Fruit fly (Drosophila melanogaster) whole organism, embryonic: ENCODE data around the gene Targ2.

Experiments used
- ATbp ChIP-seq: fragments of 200-800 bp; sonication (Bioruptor generic); optimal IDR thresholded peaks from 2 replicates; lab custom pipeline; 2017; ENCODE audit warnings: missing biosample characterization, mild to moderate bottlenecking, missing genetic modification characterization, missing genetic modification reagents
- CG10267 ChIP-seq: fragments of 200-800 bp; sonication (Bioruptor generic); optimal IDR thresholded peaks from 2 replicates; lab custom pipeline; 2018; ENCODE audit warnings: missing biosample characterization, mild to moderate bottlenecking, missing genetic modification characterization, moderate library complexity
- CG11093 ChIP-seq: fragments of 200-800 bp; sonication (Bioruptor generic); IDR thresholded peaks from 3 replicates; pipeline ENCODE4 v1.3.6; 2022; ENCODE audit warnings: missing biosample characterization, missing genetic modification characterization
- CG12299 ChIP-seq: fragments of 200-800 bp; sonication (Bioruptor generic); optimal IDR thresholded peaks from 2 replicates; lab custom pipeline; 2018; ENCODE audit warnings: missing biosample characterization, mild to moderate bottlenecking, missing genetic modification characterization
- CG1233 ChIP-seq: fragments of 200-800 bp; sonication (Bioruptor generic); optimal IDR thresholded peaks from 4 replicates; lab custom pipeline; 2018; ENCODE audit warnings: missing biosample characterization, mild to moderate bottlenecking, missing genetic modification characterization
- CG13123 ChIP-seq: fragments of 200-800 bp; sonication (Bioruptor generic); optimal IDR thresholded peaks from 2 replicates; lab custom pipeline; 2016; ENCODE audit warnings: missing biosample characterization, missing genetic modification characterization
- CG14441 ChIP-seq: fragments of 200-800 bp; sonication (Bioruptor generic); IDR thresholded peaks from 2 replicates; pipeline ENCODE4 v1.3.6; 2022; ENCODE audit warnings: missing biosample characterization, missing genetic modification characterization
- CG14710 ChIP-seq: fragments of 200-800 bp; sonication (Bioruptor generic); optimal IDR thresholded peaks from 3 replicates; lab custom pipeline; 2019; ENCODE audit warnings: missing biosample characterization, mild to moderate bottlenecking, missing genetic modification characterization, moderate library complexity
- CG15269 ChIP-seq: fragments of 200-800 bp; sonication (Bioruptor generic); optimal IDR thresholded peaks from 2 replicates; lab custom pipeline; 2018; ENCODE audit warnings: missing biosample characterization, mild to moderate bottlenecking, missing genetic modification characterization, moderate library complexity
- CG1603 ChIP-seq: fragments of 200-800 bp; sonication (Bioruptor generic); optimal IDR thresholded peaks from 2 replicates; lab custom pipeline; 2019; ENCODE audit warnings: missing biosample characterization, mild to moderate bottlenecking, missing genetic modification characterization, moderate library complexity
- CG16779 ChIP-seq: fragments of 200-800 bp; sonication (Bioruptor generic); IDR thresholded peaks from 2 replicates; pipeline ENCODE4 v1.3.6; 2022; ENCODE audit warnings: missing biosample characterization, missing genetic modification characterization
- CG16813 ChIP-seq: fragments of 200-800 bp; sonication (Bioruptor generic); IDR thresholded peaks from 3 replicates; pipeline ENCODE4 v1.3.6; 2022; ENCODE audit warnings: missing biosample characterization, missing genetic modification characterization; ENCODE audit not compliant: partially characterized antibody
- CG17612 ChIP-seq: fragments of 200-800 bp; sonication (Bioruptor generic); IDR thresholded peaks from 2 replicates; pipeline ENCODE4 v1.3.6; 2022; ENCODE audit warnings: missing biosample characterization, missing genetic modification characterization
- CG17912 ChIP-seq: fragments of 200-800 bp; sonication (Bioruptor generic); optimal IDR thresholded peaks from 2 replicates; lab custom pipeline; 2018; ENCODE audit warnings: missing biosample characterization, mild to moderate bottlenecking, missing genetic modification characterization
- CG18619 ChIP-seq: fragments of 200-800 bp; sonication (Bioruptor generic); optimal IDR thresholded peaks from 3 replicates; lab custom pipeline; 2017; ENCODE audit warnings: missing biosample characterization, mild to moderate bottlenecking, missing genetic modification characterization
- CG2116 ChIP-seq: fragments of 200-800 bp; sonication (Bioruptor generic); optimal IDR thresholded peaks from 3 replicates; lab custom pipeline; 2018; ENCODE audit warnings: missing biosample characterization, mild to moderate bottlenecking, missing genetic modification characterization
- CG2129 ChIP-seq: fragments of 200-800 bp; sonication (Bioruptor generic); IDR thresholded peaks from 2 replicates; pipeline ENCODE4 v1.3.6; 2022; ENCODE audit warnings: missing biosample characterization, missing genetic modification characterization; ENCODE audit not compliant: partially characterized antibody
- CG30020 ChIP-seq: fragments of 200-800 bp; optimal IDR thresholded peaks from 2 replicates; lab custom pipeline; 2019; ENCODE audit warnings: missing biosample characterization, mild to moderate bottlenecking, missing genetic modification characterization, moderate library complexity
- CG33557 ChIP-seq: fragments of 200-800 bp; sonication (Bioruptor generic); optimal IDR thresholded peaks from 2 replicates; lab custom pipeline; 2019; ENCODE audit warnings: missing biosample characterization, mild to moderate bottlenecking, missing genetic modification characterization, moderate library complexity
- CG3847 ChIP-seq: fragments of 200-800 bp; sonication (Bioruptor generic); IDR thresholded peaks from 2 replicates; pipeline ENCODE4 v1.3.6; 2022; ENCODE audit warnings: missing biosample characterization, missing genetic modification characterization
- CG4360 ChIP-seq: fragments of 200-800 bp; sonication (Bioruptor generic); IDR thresholded peaks from 2 replicates; pipeline ENCODE4 v1.3.6; 2022; ENCODE audit warnings: missing biosample characterization, missing genetic modification characterization
- CG5245 ChIP-seq: fragments of 200-800 bp; sonication (Bioruptor generic); optimal IDR thresholded peaks from 3 replicates; lab custom pipeline; 2016; ENCODE audit warnings: missing biosample characterization, missing genetic modification characterization
- CG6654 ChIP-seq: fragments of 200-800 bp; sonication (Bioruptor generic); optimal IDR thresholded peaks from 2 replicates; lab custom pipeline; 2017; ENCODE audit warnings: missing biosample characterization, mild to moderate bottlenecking, missing genetic modification characterization
- CG6813 ChIP-seq: fragments of 200-800 bp; sonication (Bioruptor generic); optimal IDR thresholded peaks from 2 replicates; lab custom pipeline; 2017; ENCODE audit warnings: missing biosample characterization, missing genetic modification characterization, mild to moderate bottlenecking, moderate library complexity, missing genetic modification reagents
- CG8924 ChIP-seq: fragments of 200-800 bp; optimal IDR thresholded peaks from 3 replicates; lab custom pipeline; 2019; ENCODE audit warnings: missing biosample characterization, mild to moderate bottlenecking, missing genetic modification characterization, moderate library complexity
- Doc2 ChIP-seq: fragments of 200-800 bp; sonication (Bioruptor generic); IDR thresholded peaks from 2 replicates; pipeline ENCODE4 v1.3.6; 2022; ENCODE audit warnings: missing biosample characterization, missing genetic modification characterization
- Doc3 ChIP-seq: fragments of 200-800 bp; sonication (Bioruptor generic); IDR thresholded peaks from 3 replicates; pipeline ENCODE4 v1.3.6; 2022; ENCODE audit warnings: missing biosample characterization, missing genetic modification characterization; ENCODE audit not compliant: partially characterized antibody
- Fer3 ChIP-seq: fragments of 200-800 bp; sonication (Bioruptor generic); optimal IDR thresholded peaks from 2 replicates; lab custom pipeline; 2018; ENCODE audit warnings: missing biosample characterization, mild to moderate bottlenecking, missing genetic modification characterization, moderate library complexity
- Hmr ChIP-seq: fragments of 200-800 bp; sonication (Bioruptor generic); optimal IDR thresholded peaks from 3 replicates; lab custom pipeline; 2017; ENCODE audit warnings: mild to moderate bottlenecking, missing biosample characterization, missing genetic modification reagents, missing genetic modification characterization
- Med ChIP-seq: fragments of 200-800 bp; sonication (Bioruptor generic); peaks from one replicate; lab custom pipeline; 2016; ENCODE audit warnings: missing biosample characterization, missing genetic modification characterization, mild to moderate bottlenecking, inconsistent platforms, moderate library complexity
- Nf-YB ChIP-seq: fragments of 200-800 bp; sonication (Bioruptor generic); optimal IDR thresholded peaks from 3 replicates; lab custom pipeline; 2019; ENCODE audit warnings: missing biosample characterization, mild to moderate bottlenecking, missing genetic modification characterization, moderate library complexity
- Poxn ChIP-seq: fragments of 200-800 bp; sonication (Bioruptor generic); IDR thresholded peaks from 2 replicates; pipeline ENCODE4 v1.3.6; 2022; ENCODE audit warnings: missing biosample characterization, missing genetic modification characterization
- Rx ChIP-seq: fragments of 200-800 bp; sonication (Bioruptor generic); IDR thresholded peaks from 2 replicates; pipeline ENCODE4 v1.3.6; 2022; ENCODE audit warnings: missing biosample characterization, missing genetic modification characterization
- Sin3A ChIP-seq: fragments of >200 bp; optimal IDR thresholded peaks from 2 replicates; lab custom pipeline; 2018
- Vsx1 ChIP-seq: fragments of 200-800 bp; sonication (Bioruptor generic); optimal IDR thresholded peaks from 2 replicates; lab custom pipeline; 2017; ENCODE audit warnings: missing biosample characterization, mild to moderate bottlenecking, missing genetic modification characterization, missing genetic modification reagents
- al ChIP-seq: fragments of 200-800 bp; sonication (Bioruptor generic); IDR thresholded peaks from 2 replicates; pipeline ENCODE4 v1.3.6; 2022; ENCODE audit warnings: missing biosample characterization, missing genetic modification characterization
- az2 ChIP-seq: fragments of 200-800 bp; sonication (Bioruptor generic); optimal IDR thresholded peaks from 3 replicates; lab custom pipeline; 2016; ENCODE audit warnings: missing biosample characterization, missing genetic modification characterization
- chn ChIP-seq: fragments of 200-800 bp; sonication (Bioruptor generic); optimal IDR thresholded peaks from 2 replicates; lab custom pipeline; 2016; ENCODE audit warnings: missing biosample characterization, missing genetic modification characterization
- ci ChIP-seq: fragments of 200-800 bp; sonication (Bioruptor generic); IDR thresholded peaks from 3 replicates; pipeline ENCODE4 v1.3.6; 2022; ENCODE audit warnings: missing biosample characterization, missing genetic modification characterization
- disco-r ChIP-seq: fragments of 200-800 bp; sonication (Bioruptor generic); optimal IDR thresholded peaks from 2 replicates; lab custom pipeline; 2016; ENCODE audit warnings: missing biosample characterization, missing genetic modification characterization
- dm ChIP-seq: fragments of 200-800 bp; sonication (Bioruptor generic); optimal IDR thresholded peaks from 3 replicates; lab custom pipeline; 2016; ENCODE audit warnings: missing biosample characterization, missing genetic modification characterization
- gem ChIP-seq: fragments of 200-800 bp; sonication (Bioruptor generic); optimal IDR thresholded peaks from 2 replicates; lab custom pipeline; 2019; ENCODE audit warnings: missing biosample characterization, mild to moderate bottlenecking, missing genetic modification characterization, moderate library complexity
- gsb ChIP-seq: fragments of 200-800 bp; sonication (Bioruptor generic); IDR thresholded peaks from 2 replicates; pipeline ENCODE4 v1.3.6; 2022; ENCODE audit warnings: missing biosample characterization, missing genetic modification characterization
- her ChIP-seq: fragments of 200-800 bp; sonication (Bioruptor generic); optimal IDR thresholded peaks from 2 replicates; lab custom pipeline; 2016; ENCODE audit warnings: missing biosample characterization, missing genetic modification characterization
- lola ChIP-seq, 3 experiments: fragments of >200 bp in 2 of 3; fragments of 200-800 bp in 1 of 3; sonication (Bioruptor generic) in 1 of 3; optimal IDR thresholded peaks; 2 replicates each; lab custom pipeline; 2017 to 2019; ENCODE audit warnings: missing biosample characterization in 3 of 3, missing genetic modification characterization in 3 of 3, mild to moderate bottlenecking in 1 of 3, moderate library complexity in 1 of 3
- nerfin-1 ChIP-seq: fragments of 200-800 bp; sonication (Bioruptor generic); optimal IDR thresholded peaks from 3 replicates; lab custom pipeline; 2019; ENCODE audit warnings: missing biosample characterization, mild to moderate bottlenecking, missing genetic modification characterization, moderate library complexity
- odd ChIP-seq: fragments of 200-800 bp; sonication (Bioruptor generic); optimal IDR thresholded peaks from 2 replicates; lab custom pipeline; 2017; ENCODE audit warnings: missing biosample characterization, mild to moderate bottlenecking, missing genetic modification characterization
- psq ChIP-seq: fragments of 200-800 bp; sonication (Bioruptor generic); optimal IDR thresholded peaks from 2 replicates; lab custom pipeline; 2017; ENCODE audit warnings: missing biosample characterization, missing genetic modification characterization
- sima ChIP-seq: fragments of 200-800 bp; sonication (Bioruptor generic); optimal IDR thresholded peaks from 2 replicates; lab custom pipeline; 2016; ENCODE audit warnings: missing biosample characterization, missing genetic modification characterization
- so ChIP-seq: fragments of 200-800 bp; sonication (Bioruptor generic); IDR thresholded peaks from 3 replicates; pipeline ENCODE4 v1.3.6; 2022; ENCODE audit warnings: missing biosample characterization, missing genetic modification characterization
- vnd ChIP-seq: fragments of 200-800 bp; sonication (Bioruptor generic); IDR thresholded peaks from 3 replicates; pipeline ENCODE4 v1.3.6; 2022; ENCODE audit warnings: missing biosample characterization, missing genetic modification characterization; ENCODE audit not compliant: partially characterized antibody

Gene Targ2

dm6 chr3L:21196563-21196962 is 6.5 kb downstream of the Targ2 start, which contains the start of the genes Targ3 and park (continued):
- TF ChIP-seq odd (no peak), ci (GFP tag; lab: Robert Waterston, UW) (peak; percentile 64; the same call in 1 of the 3 replicates), Poxn (GFP tag; lab: Robert Waterston, UW) (no peak), ATbp (no peak), CG3847 (GFP tag; lab: Robert Waterston, UW) (peak; percentile 65), CG17612 (GFP tag; lab: Robert Waterston, UW) (no peak), CG17912 (GFP tag; lab: Kevin White, UChicago) (no peak), Nf-YB (GFP tag; lab: Kevin White, UChicago) (no peak), gsb (no peak), CG33557 (GFP tag; lab: Kevin White, UChicago) (no peak), CG2116 (GFP tag; lab: Kevin White, UChicago) (peak; percentile 35), CG14710 (tag; lab: Kevin White, UChicago) (peak; percentile 15), CG13123 (GFP tag; lab: Kevin White, UChicago) (peak; percentile 10), Fer3 (tag; lab: Kevin White, UChicago) (no peak), CG1603 (peak; percentile 68), CG30020 (tag; lab: Kevin White, UChicago) (no peak), CG16779 (GFP tag; lab: Robert Waterston, UW) (no peak), dm (GFP tag; lab: Kevin White, UChicago) (peak; percentile 34), lola (GFP tag; optimal IDR thresholded peaks at IDR 0.05; lab: Kevin White, UChicago) (no peak), Vsx1 (GFP tag; lab: Kevin White, UChicago) (no peak), Med (GFP tag; lab: Kevin White, UChicago) (peak; percentile 89), CG4360 (GFP tag; lab: Robert Waterston, UW) (no peak), disco-r (GFP tag; lab: Kevin White, UChicago) (no peak), Sin3A (lab: Kevin White, UChicago) (peak; percentile 42), CG8924 (tag; lab: Kevin White, UChicago) (no peak), CG18619 (GFP tag; lab: Kevin White, UChicago) (no peak), sima (GFP tag; lab: Kevin White, UChicago) (no peak), vnd (GFP tag; lab: Robert Waterston, UW) (no peak), CG10267 (tag; lab: Kevin White, UChicago) (peak; percentile 31), gem (tag; lab: Kevin White, UChicago) (peak; percentile 20), psq (GFP tag; lab: Kevin White, UChicago) (no peak), CG16813 (GFP tag; lab: Robert Waterston, UW) (no peak), CG12299 (tag; lab: Kevin White, UChicago) (no peak), CG15269 (tag; lab: Kevin White, UChicago) (no peak), Doc2 (GFP tag; lab: Robert Waterston, UW) (no peak), CG6813 (GFP tag; lab: Kevin White, UChicago) (no peak), Rx (GFP tag; lab: Robert Waterston, UW) (no peak), az2 (no peak), al (GFP tag; lab: Robert Waterston, UW) (no peak), CG2129 (GFP tag; lab: Robert Waterston, UW) (no peak), chn (GFP tag; lab: Kevin White, UChicago) (no peak), CG1233 (GFP tag; lab: Kevin White, UChicago) (no peak), Hmr (GFP tag; lab: Kevin White, UChicago) (peak; percentile 49), CG14441 (GFP tag; lab: Robert Waterston, UW) (no peak), her (peak; percentile 30), CG5245 (no peak), so (GFP tag; lab: Robert Waterston, UW) (no peak), CG6654 (GFP tag; lab: Kevin White, UChicago) (no peak), nerfin-1 (tag; lab: Kevin White, UChicago) (no peak), CG11093 (GFP tag; lab: Robert Waterston, UW) (no peak), Doc3 (0 out of 3 replicates have a peak, but pooled peaks have one; percentile 23)
